Worm (Caenorhabditis elegans): ENCODE data around the gene K11H3.8.

K11H3.8 gene

ce11 chrIII:9825073-9825828 is 9.7 kb upstream of the K11H3.8 start, which contains the start of gene ZK632.9:
TSS of gene ZK632.9 (minus strand) at chrIII:9825432.
- TF ChIP-seq blmp-1 (tag; optimal IDR thresholded peaks at IDR 0.05): peak; percentile 58
- TF ChIP-seq nhr-20 (tag; optimal IDR thresholded peaks at IDR 0.05): no peak
- peak; percentile 33 for TF ChIP-seq snu-23 (GFP tag; optimal IDR thresholded peaks at IDR 0.05)
- TF ChIP-seq dpl-1 (GFP tag; optimal IDR thresholded peaks at IDR 0.05): peak; percentile 21 to 33 (median 32)
- no peak for TF ChIP-seq ces-1 (GFP tag; optimal IDR thresholded peaks at IDR 0.05)
- no peak for TF ChIP-seq sup-37 (GFP tag; optimal IDR thresholded peaks at IDR 0.05)
- TF ChIP-seq lir-3 (tag; optimal IDR thresholded peaks at IDR 0.05; ENCODE audit: poor library complexity): no peak
- TF ChIP-seq alr-1 (tag; optimal IDR thresholded peaks at IDR 0.05; ENCODE audit: borderline replicate concordance): no peak
- no peak for TF ChIP-seq efl-1 (optimal IDR thresholded peaks at IDR 0.05)
- TF ChIP-seq efl-1 (GFP tag; optimal IDR thresholded peaks at IDR 0.05 in 1 of 2): no peak
- TF ChIP-seq mdl-1 (tag; optimal IDR thresholded peaks at IDR 0.05): no peak
- TF ChIP-seq fos-1 (tag; optimal IDR thresholded peaks at IDR 0.05): no peak
- TF ChIP-seq xbp-1 (tag; optimal IDR thresholded peaks at IDR 0.05): no peak
- TF ChIP-seq unc-86 (tag; optimal IDR thresholded peaks at IDR 0.05): no peak
- no peak for TF ChIP-seq aly-2 (tag; optimal IDR thresholded peaks at IDR 0.05)
- TF ChIP-seq egl-27 (tag; optimal IDR thresholded peaks at IDR 0.05): no peak
- TF ChIP-seq C16A3.4 (tag; optimal IDR thresholded peaks at IDR 0.05): no peak
- TF ChIP-seq hlh-17 (GFP tag; optimal IDR thresholded peaks at IDR 0.05; ENCODE audit: borderline replicate concordance): no peak
- no peak for TF ChIP-seq vab-15 (tag; optimal IDR thresholded peaks at IDR 0.05)
- no peak for TF ChIP-seq pax-3 (tag; optimal IDR thresholded peaks at IDR 0.05)
- TF ChIP-seq zip-4 (GFP tag; optimal IDR thresholded peaks at IDR 0.05): no peak
- no peak for TF ChIP-seq ceh-63 (GFP tag; optimal IDR thresholded peaks at IDR 0.05)
- TF ChIP-seq C04F5.9 (tag; optimal IDR thresholded peaks at IDR 0.05): no peak
- TF ChIP-seq mep-1 (tag; optimal IDR thresholded peaks at IDR 0.05): peak; percentile 12
- TF ChIP-seq tlp-1 (tag; optimal IDR thresholded peaks at IDR 0.05): no peak
- TF ChIP-seq hlh-4 (tag; optimal IDR thresholded peaks at IDR 0.05): no peak
- peak; percentile 30 for TF ChIP-seq F16B12.6 (tag; optimal IDR thresholded peaks at IDR 0.05)
- no peak for TF ChIP-seq lin-13 (GFP tag; optimal IDR thresholded peaks at IDR 0.05)
- TF ChIP-seq elt-3 (tag; optimal IDR thresholded peaks at IDR 0.05): peak in 1 of 6 experiments; percentile 67
- peak in 1 of 2 experiments; percentile 9 for TF ChIP-seq lsy-2 (tag; optimal IDR thresholded peaks at IDR 0.05)
- no peak for TF ChIP-seq swsn-7 (tag; optimal IDR thresholded peaks at IDR 0.05)
- peak; percentile 31 for TF ChIP-seq lin-14 (GFP tag; optimal IDR thresholded peaks at IDR 0.05)
- peak; percentile 33 to 36 for TF ChIP-seq lin-35 (GFP tag; optimal IDR thresholded peaks at IDR 0.05)
- TF ChIP-seq unc-98 (GFP tag; IDR thresholded peaks at IDR 0.05): no peak
- TF ChIP-seq sptf-1 (tag; optimal IDR thresholded peaks at IDR 0.05): no peak

ce11 chrIII:9826005-9826404 is 9.0 kb upstream of the K11H3.8 start:
- TF ChIP-seq ceh-82 (tag; optimal IDR thresholded peaks at IDR 0.05): peak in 1 of 3 experiments; percentile 25
- TF ChIP-seq nhr-28 (tag; optimal IDR thresholded peaks at IDR 0.05): no peak
- TF ChIP-seq ets-5 (GFP tag; IDR thresholded peaks at IDR 0.05): no peak
- TF ChIP-seq lin-35 (GFP tag; optimal IDR thresholded peaks at IDR 0.05): peak; percentile 10 to 61
- TF ChIP-seq zip-4 (GFP tag; optimal IDR thresholded peaks at IDR 0.05): no peak
- no peak for TF ChIP-seq unc-62 (GFP tag; optimal IDR thresholded peaks at IDR 0.05)
- TF ChIP-seq irx-1 (tag; optimal IDR thresholded peaks at IDR 0.05): peak; percentile 28
- no peak for TF ChIP-seq pqm-1 (tag; optimal IDR thresholded peaks at IDR 0.05)
- TF ChIP-seq mef-2 (tag; optimal IDR thresholded peaks at IDR 0.05): no peak
- TF ChIP-seq nhr-77 (tag; optimal IDR thresholded peaks at IDR 0.05): peak; percentile 1
- TF ChIP-seq ama-1 (optimal IDR thresholded peaks at IDR 0.05): peak; percentile 89
- TF ChIP-seq egl-13 (tag; optimal IDR thresholded peaks at IDR 0.05): no peak
- no peak for TF ChIP-seq snpc-4 (tag; optimal IDR thresholded peaks at IDR 0.05)
- peak; percentile 84 for TF ChIP-seq nhr-71 (tag; optimal IDR thresholded peaks at IDR 0.05)
- no peak for TF ChIP-seq dsc-1 (tag; optimal IDR thresholded peaks at IDR 0.05)
- TF ChIP-seq Y116A8C.19 (tag; optimal IDR thresholded peaks at IDR 0.05; ENCODE audit: borderline replicate concordance): no peak
- TF ChIP-seq lin-14 (GFP tag; optimal IDR thresholded peaks at IDR 0.05): peak; percentile 82
- peak; percentile 17 for TF ChIP-seq jun-1 (tag; optimal IDR thresholded peaks at IDR 0.05)
- no peak for TF ChIP-seq alr-1 (tag; optimal IDR thresholded peaks at IDR 0.05; ENCODE audit: borderline replicate concordance)
- no peak for TF ChIP-seq nhr-11 (tag; optimal IDR thresholded peaks at IDR 0.05)
- peak; percentile 12 for TF ChIP-seq C04F5.9 (tag; optimal IDR thresholded peaks at IDR 0.05)
- peak; percentile 36 to 53 for TF ChIP-seq efl-1 (optimal IDR thresholded peaks at IDR 0.05)
- peak; percentile 44 to 81 for TF ChIP-seq efl-1 (GFP tag; optimal IDR thresholded peaks at IDR 0.05 in 1 of 2)
- TF ChIP-seq lin-39 (tag; optimal IDR thresholded peaks at IDR 0.05): no peak
